Worm (Caenorhabditis elegans): ENCODE data around the gene nhr-145.

Gene nhr-145

ce11 chrV:19125812-19126211, 38.3 kb downstream of the nhr-145 start (continued):
- no peak for TF ChIP-seq elt-1 (tag; optimal IDR thresholded peaks at IDR 0.05)
- peak; percentile 17 for TF ChIP-seq C34F6.9 (tag; optimal IDR thresholded peaks at IDR 0.05)
- TF ChIP-seq R02D3.7 (tag; optimal IDR thresholded peaks at IDR 0.05), result peak; percentile 2
- TF ChIP-seq zag-1 (tag; optimal IDR thresholded peaks at IDR 0.05), result peak; percentile 37
- no peak for TF ChIP-seq lin-39 (tag; optimal IDR thresholded peaks at IDR 0.05)
- no peak for TF ChIP-seq mbf-1 (tag; optimal IDR thresholded peaks at IDR 0.05)
- no peak for TF ChIP-seq blmp-1 (tag; optimal IDR thresholded peaks at IDR 0.05; ENCODE audit: insufficient read depth)
- peak; percentile 8 for TF ChIP-seq F13H6.1 (tag; optimal IDR thresholded peaks at IDR 0.05)

ce11 chrV:19127225-19127624, 39.7 kb downstream of the nhr-145 start, which contains the start of gene dyf-17:
TSS of gene dyf-17 (plus strand) at chrV:19127525.
- TF ChIP-seq nhr-11 (tag; optimal IDR thresholded peaks at IDR 0.05), result no peak
- no peak for TF ChIP-seq blmp-1 (tag; optimal IDR thresholded peaks at IDR 0.05; ENCODE audit: insufficient read depth)
- TF ChIP-seq gmeb-1 (tag; optimal IDR thresholded peaks at IDR 0.05), result no peak
- TF ChIP-seq sma-9 (GFP tag; optimal IDR thresholded peaks at IDR 0.05), result no peak
- TF ChIP-seq sma-9 (tag; optimal IDR thresholded peaks at IDR 0.05), result no peak
- no peak for TF ChIP-seq ztf-11 (tag; optimal IDR thresholded peaks at IDR 0.05)
- no peak for TF ChIP-seq lin-11 (tag; optimal IDR thresholded peaks at IDR 0.05)
- no peak for TF ChIP-seq nhr-23 (tag; optimal IDR thresholded peaks at IDR 0.05)
- TF ChIP-seq nhr-237 (tag; optimal IDR thresholded peaks at IDR 0.05), result no peak
- TF ChIP-seq nhr-129 (tag; optimal IDR thresholded peaks at IDR 0.05), result no peak
- no peak for TF ChIP-seq aly-2 (tag; optimal IDR thresholded peaks at IDR 0.05)
- TF ChIP-seq ama-1 (optimal IDR thresholded peaks at IDR 0.05), result no peak

DNA sequence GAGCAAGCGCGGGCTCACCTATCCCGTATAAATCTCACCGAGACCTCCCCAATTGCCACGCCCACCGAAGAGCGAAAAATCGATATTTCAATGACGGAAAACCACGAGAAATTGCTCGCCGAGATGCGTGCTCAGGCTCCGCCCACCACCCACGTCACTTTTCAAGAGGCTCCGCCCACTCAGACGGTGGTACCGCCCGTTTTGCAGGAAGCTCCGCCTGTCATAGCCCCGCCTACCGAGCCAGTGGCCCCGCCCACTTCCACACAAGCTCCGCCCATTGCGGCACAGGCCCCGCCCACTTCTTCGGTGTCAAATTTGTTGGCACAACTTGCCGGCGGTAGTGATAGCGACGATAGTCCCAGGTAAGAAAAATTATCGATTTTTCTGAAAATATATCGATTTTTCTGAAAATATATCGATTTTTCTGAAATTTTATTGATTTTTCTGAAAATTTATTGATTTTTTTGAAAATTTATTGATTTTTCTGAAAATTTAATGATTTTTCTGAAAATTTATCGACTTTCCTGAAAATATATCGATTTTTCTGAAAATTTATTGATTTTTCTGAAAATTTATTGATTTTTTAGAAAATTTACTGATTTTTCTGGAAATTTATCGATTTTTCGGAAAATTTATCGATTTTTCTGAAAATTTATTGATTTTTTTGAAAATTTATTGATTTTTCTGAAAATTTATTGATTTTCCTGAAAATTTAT, 42.1 kb downstream of the nhr-145 start:
- no peak for TF ChIP-seq nhr-12 (tag; optimal IDR thresholded peaks at IDR 0.05)
- TF ChIP-seq ztf-1 (GFP tag; conservative IDR thresholded peaks at IDR 0.05), result no peak
- no peak for TF ChIP-seq skn-1 (tag; optimal IDR thresholded peaks at IDR 0.05)
- no peak for TF ChIP-seq nhr-21 (tag; optimal IDR thresholded peaks at IDR 0.05)
- no peak for TF ChIP-seq dmd-4 (tag; optimal IDR thresholded peaks at IDR 0.05)
- TF ChIP-seq peb-1 (tag; optimal IDR thresholded peaks at IDR 0.05), result no peak
- TF ChIP-seq mbf-1 (tag; optimal IDR thresholded peaks at IDR 0.05), result no peak
- TF ChIP-seq nhr-77 (tag; optimal IDR thresholded peaks at IDR 0.05), result no peak
- TF ChIP-seq nhr-129 (tag; optimal IDR thresholded peaks at IDR 0.05), result no peak
- TF ChIP-seq unc-39 (tag; optimal IDR thresholded peaks at IDR 0.05), result no peak
- TF ChIP-seq lin-13 (GFP tag; optimal IDR thresholded peaks at IDR 0.05), result no peak
- no peak for TF ChIP-seq elt-3 (tag; optimal IDR thresholded peaks at IDR 0.05)
- TF ChIP-seq sma-3 (GFP tag; optimal IDR thresholded peaks at IDR 0.05), result no peak
- TF ChIP-seq zag-1 (tag; optimal IDR thresholded peaks at IDR 0.05), result no peak
- TF ChIP-seq blmp-1 (tag; optimal IDR thresholded peaks at IDR 0.05; ENCODE audit: insufficient read depth), result no peak
- TF ChIP-seq unc-62 (GFP tag; optimal IDR thresholded peaks at IDR 0.05), result no peak
- no peak for TF ChIP-seq mdl-1 (tag; optimal IDR thresholded peaks at IDR 0.05)
- TF ChIP-seq nhr-10 (tag; optimal IDR thresholded peaks at IDR 0.05), result no peak
- no peak for TF ChIP-seq R02D3.7 (tag; optimal IDR thresholded peaks at IDR 0.05)
- no peak for TF ChIP-seq sem-4 (tag; optimal IDR thresholded peaks at IDR 0.05)

ce11 chrV:19131848-19132401, 44.4 kb downstream of the nhr-145 start:
- TF ChIP-seq alr-1 (tag; optimal IDR thresholded peaks at IDR 0.05) (no peak), nhr-6 (tag; optimal IDR thresholded peaks at IDR 0.05) (no peak), aly-2 (tag; optimal IDR thresholded peaks at IDR 0.05) (no peak), R02D3.7 (tag; optimal IDR thresholded peaks at IDR 0.05) (no peak), ztf-4 (tag; optimal IDR thresholded peaks at IDR 0.05) (no peak), ceh-82 (tag; optimal IDR thresholded peaks at IDR 0.05) (no peak), unc-55 (GFP tag; optimal IDR thresholded peaks at IDR 0.05) (no peak), egl-27 (tag; optimal IDR thresholded peaks at IDR 0.05) (no peak), elt-1 (tag; optimal IDR thresholded peaks at IDR 0.05) (no peak), sma-9 (GFP tag; optimal IDR thresholded peaks at IDR 0.05) (no peak), sma-9 (tag; optimal IDR thresholded peaks at IDR 0.05) (no peak)

Data from whole organism, L2 larva.